Worm (Caenorhabditis elegans): Measurements from ENCODE around the gene rheb-1.

Gene rheb-1

DNA sequence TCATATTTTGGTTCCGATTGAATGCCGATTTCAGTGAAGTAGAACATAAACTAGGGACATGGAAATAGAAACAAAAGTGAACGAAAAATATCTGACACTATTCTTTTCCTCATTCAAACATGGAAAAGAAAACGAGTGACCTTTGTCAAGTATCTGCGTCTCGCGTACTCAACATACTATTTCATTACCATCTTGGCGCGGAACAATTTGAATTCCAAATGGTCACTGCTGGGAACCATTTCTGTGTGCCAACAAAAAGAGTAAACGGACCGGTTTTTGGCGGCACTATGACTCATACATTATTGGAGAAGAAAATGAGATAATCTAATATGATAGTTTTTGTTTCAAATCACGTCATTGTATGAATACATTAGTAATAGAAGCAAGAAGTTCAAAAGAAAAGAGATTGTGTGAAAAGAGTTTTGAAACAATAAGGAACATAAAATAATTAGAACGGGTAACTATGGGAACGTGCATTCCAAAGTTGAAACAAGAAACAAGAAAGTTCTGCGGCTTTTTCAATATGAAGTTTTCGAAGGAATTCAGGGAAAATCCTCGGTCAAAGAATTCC lies 26.7 kb upstream of the rheb-1 start (continued):
- TF ChIP-seq swsn-7 (tag; optimal IDR thresholded peaks at IDR 0.05), result no peak
- peak; percentile 4 for TF ChIP-seq lin-13 (GFP tag; optimal IDR thresholded peaks at IDR 0.05)
- TF ChIP-seq hlh-17 (GFP tag; optimal IDR thresholded peaks at IDR 0.05; ENCODE audit: borderline replicate concordance), result no peak
- TF ChIP-seq ztf-4 (tag; optimal IDR thresholded peaks at IDR 0.05), result no peak
- no peak for TF ChIP-seq sup-37 (GFP tag; optimal IDR thresholded peaks at IDR 0.05)
- TF ChIP-seq nhr-85 (tag), result peak; percentile 51
- TF ChIP-seq Y116A8C.19 (tag; optimal IDR thresholded peaks at IDR 0.05; ENCODE audit: borderline replicate concordance), result no peak
- no peak for TF ChIP-seq lin-15B (tag; optimal IDR thresholded peaks at IDR 0.05)
- no peak for TF ChIP-seq pax-3 (tag; optimal IDR thresholded peaks at IDR 0.05)
- no peak for TF ChIP-seq aly-2 (tag; optimal IDR thresholded peaks at IDR 0.05)
- no peak for TF ChIP-seq nhr-84 (tag; optimal IDR thresholded peaks at IDR 0.05)
- TF ChIP-seq xbp-1 (tag; optimal IDR thresholded peaks at IDR 0.05), result no peak
- TF ChIP-seq pag-3 (tag; optimal IDR thresholded peaks at IDR 0.05; ENCODE audit: borderline replicate concordance, insufficient read depth), result no peak
- no peak for TF ChIP-seq zag-1 (tag; optimal IDR thresholded peaks at IDR 0.05)
- TF ChIP-seq egl-13 (tag; optimal IDR thresholded peaks at IDR 0.05), result no peak
- TF ChIP-seq mep-1 (tag; optimal IDR thresholded peaks at IDR 0.05), result peak; percentile 37
- TF ChIP-seq nhr-19 (GFP tag; conservative IDR thresholded peaks at IDR 0.05), result no peak

DNA sequence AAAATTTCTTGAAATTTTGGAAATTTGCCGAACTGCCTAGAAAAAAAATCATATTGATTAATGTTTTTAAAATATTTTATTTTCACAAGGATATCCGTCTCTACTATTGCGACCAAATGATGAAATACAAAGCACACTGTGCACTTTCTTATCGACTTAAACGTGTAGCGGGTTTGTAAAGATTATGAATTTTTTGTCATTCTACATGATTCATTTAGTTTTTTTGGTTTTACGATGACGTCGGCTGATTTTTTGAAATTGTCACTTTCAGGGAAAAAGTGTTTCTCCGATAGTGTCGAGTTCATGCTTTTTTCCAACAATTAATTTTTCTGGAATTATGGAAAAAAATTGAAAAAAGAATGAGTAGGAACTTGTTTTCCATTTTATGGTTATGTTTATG lies 20.7 kb upstream of the rheb-1 start:
- TF ChIP-seq nhr-76 (tag; optimal IDR thresholded peaks at IDR 0.05) (no peak), nhr-20 (tag; optimal IDR thresholded peaks at IDR 0.05) (no peak), fos-1 (tag; optimal IDR thresholded peaks at IDR 0.05) (no peak), snpc-4 (tag; optimal IDR thresholded peaks at IDR 0.05) (no peak), mab-9 (GFP tag; IDR thresholded peaks at IDR 0.05) (no peak), vab-15 (tag; optimal IDR thresholded peaks at IDR 0.05) (no peak), hlh-17 (GFP tag; optimal IDR thresholded peaks at IDR 0.05; ENCODE audit: borderline replicate concordance) (no peak), ceh-63 (GFP tag; optimal IDR thresholded peaks at IDR 0.05) (no peak), unc-62 (GFP tag; optimal IDR thresholded peaks at IDR 0.05) (no peak), zag-1 (tag; optimal IDR thresholded peaks at IDR 0.05) (no peak), mef-2 (tag; optimal IDR thresholded peaks at IDR 0.05) (no peak), hlh-4 (tag; optimal IDR thresholded peaks at IDR 0.05) (no peak), pqm-1 (tag; optimal IDR thresholded peaks at IDR 0.05) (no peak), unc-86 (tag; optimal IDR thresholded peaks at IDR 0.05) (no peak), ama-1 (optimal IDR thresholded peaks at IDR 0.05) (no peak), lin-14 (GFP tag; optimal IDR thresholded peaks at IDR 0.05) (no peak), ztf-11 (tag; optimal IDR thresholded peaks at IDR 0.05) (no peak), rnt-1 (tag; optimal IDR thresholded peaks at IDR 0.05) (no peak)

ce11 chrIII:9474501-9474900 lies 18.7 kb upstream of the rheb-1 start:
- TF ChIP-seq efl-1 (optimal IDR thresholded peaks at IDR 0.05) (no peak), efl-1 (GFP tag; optimal IDR thresholded peaks at IDR 0.05 in 1 of 2) (peak in 1 of 2 experiments; percentile 56), unc-98 (GFP tag; IDR thresholded peaks at IDR 0.05) (no peak), alr-1 (tag; optimal IDR thresholded peaks at IDR 0.05; ENCODE audit: borderline replicate concordance) (no peak), tbx-2 (tag; optimal IDR thresholded peaks at IDR 0.05) (no peak), ztf-4 (tag; optimal IDR thresholded peaks at IDR 0.05) (no peak), nhr-19 (GFP tag; conservative IDR thresholded peaks at IDR 0.05) (no peak), elt-3 (tag; optimal IDR thresholded peaks at IDR 0.05) (peak in 1 of 6 experiments; percentile 26), jun-1 (tag; optimal IDR thresholded peaks at IDR 0.05) (peak; percentile 16), tlp-1 (tag; optimal IDR thresholded peaks at IDR 0.05) (no peak), nhr-71 (tag; optimal IDR thresholded peaks at IDR 0.05) (no peak), pqm-1 (tag; optimal IDR thresholded peaks at IDR 0.05) (peak; percentile 60), ceh-82 (tag; optimal IDR thresholded peaks at IDR 0.05) (no peak), pag-3 (tag; optimal IDR thresholded peaks at IDR 0.05; ENCODE audit: borderline replicate concordance, insufficient read depth) (no peak), lin-14 (GFP tag; optimal IDR thresholded peaks at IDR 0.05) (peak; percentile 23), nhr-77 (tag; optimal IDR thresholded peaks at IDR 0.05) (no peak), isw-1 (GFP tag; IDR thresholded peaks at IDR 0.05) (no peak), Y116A8C.19 (tag; optimal IDR thresholded peaks at IDR 0.05; ENCODE audit: borderline replicate concordance) (no peak), nhr-28 (tag; optimal IDR thresholded peaks at IDR 0.05) (no peak), blmp-1 (tag; optimal IDR thresholded peaks at IDR 0.05) (peak; percentile 16), zip-4 (GFP tag; optimal IDR thresholded peaks at IDR 0.05) (no peak), sup-37 (GFP tag; optimal IDR thresholded peaks at IDR 0.05) (no peak), irx-1 (tag; optimal IDR thresholded peaks at IDR 0.05) (no peak)
